Worm (Caenorhabditis elegans) whole organism, young adult: ENCODE data around the gene Y7A5A.8.

Experiments
- B0019.2 ChIP-seq: fragments of 200-800 bp; sonication (Bioruptor generic); conservative IDR thresholded peaks from 2 replicates; pipeline ENCODE4 v1.3.6; 2022; ENCODE audit warnings: missing genetic modification reagents, missing genetic modification characterization, missing compliant biosample characterization
- B0035.1 ChIP-seq: sonication (generic microtip); optimal IDR thresholded peaks from 2 replicates; lab custom pipeline; 2016; ENCODE audit warnings: missing genetic modification characterization, mild to moderate bottlenecking, missing compliant biosample characterization, missing genotype, missing genetic modification reagents
- B0261.1 ChIP-seq: sonication (generic microtip); optimal IDR thresholded peaks from 2 replicates; lab custom pipeline; 2016; ENCODE audit warnings: mild to moderate bottlenecking, missing genetic modification characterization, moderate library complexity, missing compliant biosample characterization
- Y53F4B.3 ChIP-seq: fragments of 200-800 bp; sonication (Bioruptor generic); IDR thresholded peaks from 2 replicates; pipeline ENCODE4 v1.3.6; 2022; ENCODE audit warnings: missing genetic modification reagents, missing genetic modification characterization, missing compliant biosample characterization
- Y56A3A.18 ChIP-seq: fragments of 200-800 bp; sonication (Bioruptor generic); IDR thresholded peaks from 2 replicates; pipeline ENCODE4 v1.3.6; 2022; ENCODE audit warnings: missing genetic modification reagents, missing genetic modification characterization, missing compliant biosample characterization
- akir-1 ChIP-seq: fragments of 200-800 bp; sonication (Bioruptor generic); optimal IDR thresholded peaks from 2 replicates; lab custom pipeline; 2018; ENCODE audit warnings: mild to moderate bottlenecking, missing genetic modification characterization, moderate library complexity, missing compliant biosample characterization
- atf-7 ChIP-seq: sonication (generic microtip); optimal IDR thresholded peaks from 2 replicates; lab custom pipeline; 2017; ENCODE audit warnings: mild to moderate bottlenecking, missing genetic modification characterization, missing compliant biosample characterization
- athp-1 ChIP-seq: sonication (generic microtip); optimal IDR thresholded peaks from 2 replicates; lab custom pipeline; 2017; ENCODE audit warnings: mild to moderate bottlenecking, missing genetic modification characterization, missing compliant biosample characterization
- ceh-100 ChIP-seq: fragments of 200-800 bp; sonication (Bioruptor generic); IDR thresholded peaks from 2 replicates; pipeline ENCODE4 v1.3.6; 2022; ENCODE audit warnings: missing genetic modification reagents, missing genetic modification characterization, missing compliant biosample characterization
- ceh-27 ChIP-seq: fragments of 200-800 bp; sonication (Bioruptor generic); optimal IDR thresholded peaks from 2 replicates; lab custom pipeline; 2018; ENCODE audit warnings: mild to moderate bottlenecking, missing genetic modification characterization, moderate library complexity, missing compliant biosample characterization
- ceh-40 ChIP-seq: fragments of 200-800 bp; sonication (Bioruptor generic); IDR thresholded peaks from 2 replicates; pipeline ENCODE4 v1.3.6; 2022; ENCODE audit warnings: missing genetic modification characterization, missing compliant biosample characterization
- ceh-58 ChIP-seq: fragments of 200-800 bp; sonication (Bioruptor generic); IDR thresholded peaks from 2 replicates; pipeline ENCODE4 v1.3.6; 2022; ENCODE audit warnings: missing genetic modification characterization, missing compliant biosample characterization
- dox-1 ChIP-seq: fragments of 200-800 bp; sonication (Bioruptor generic); IDR thresholded peaks from 2 replicates; pipeline ENCODE4 v1.3.6; 2022; ENCODE audit warnings: missing genetic modification reagents, missing genetic modification characterization, missing compliant biosample characterization
- dpff-1 ChIP-seq: sonication (generic microtip); optimal IDR thresholded peaks from 2 replicates; lab custom pipeline; 2017; ENCODE audit warnings: mild to moderate bottlenecking, missing genetic modification characterization, missing compliant biosample characterization
- efl-1 ChIP-seq: fragments of 150-350 bp; optimal IDR thresholded peaks from 2 replicates; lab custom pipeline; 2014; ENCODE audit warnings: missing biosample characterization, missing genetic modification reagents, missing genetic modification characterization
- egl-18 ChIP-seq: fragments of 200-800 bp; sonication (Bioruptor generic); IDR thresholded peaks from 2 replicates; pipeline ENCODE4 v1.3.6; 2022; ENCODE audit warnings: missing genetic modification reagents, missing genetic modification characterization, missing compliant biosample characterization
- egrh-3 ChIP-seq: fragments of 200-800 bp; sonication (Bioruptor generic); IDR thresholded peaks from 2 replicates; pipeline ENCODE4 v1.3.6; 2022; ENCODE audit warnings: missing genetic modification reagents, missing genetic modification characterization, missing compliant biosample characterization
- hmg-20 ChIP-seq: fragments of 200-800 bp; sonication (Bioruptor generic); IDR thresholded peaks from 2 replicates; pipeline ENCODE4 v1.3.6; 2022; ENCODE audit warnings: missing genetic modification reagents, missing genetic modification characterization, missing compliant biosample characterization
- lin-54 ChIP-seq: fragments of 200-800 bp; sonication (Bioruptor generic); optimal IDR thresholded peaks from 2 replicates; lab custom pipeline; 2018; ENCODE audit warnings: mild to moderate bottlenecking, missing genetic modification characterization, missing compliant biosample characterization
- lir-1 ChIP-seq: fragments of 200-800 bp; sonication (Bioruptor generic); conservative IDR thresholded peaks from 2 replicates; pipeline ENCODE4 v1.3.6; 2022; ENCODE audit warnings: missing genetic modification reagents, missing genetic modification characterization, missing compliant biosample characterization
- lsy-27 ChIP-seq: sonication (generic microtip); optimal IDR thresholded peaks from 2 replicates; lab custom pipeline; 2017; ENCODE audit warnings: missing genetic modification characterization, mild to moderate bottlenecking, missing compliant biosample characterization, antibody characterized with exemption, missing genotype, borderline replicate concordance; ENCODE audit not compliant: insufficient read depth
- madf-3 ChIP-seq: fragments of 200-800 bp; sonication (Bioruptor generic); IDR thresholded peaks from 2 replicates; pipeline ENCODE4 v1.3.6; 2022; ENCODE audit warnings: missing genetic modification reagents, missing genetic modification characterization, missing compliant biosample characterization
- mes-4 ChIP-seq: sonication (generic microtip); optimal IDR thresholded peaks from 2 replicates; lab custom pipeline; 2016; ENCODE audit warnings: missing genotype, missing genetic modification characterization, missing compliant biosample characterization
- nfya-1 ChIP-seq: sonication (generic microtip); optimal IDR thresholded peaks from 2 replicates; lab custom pipeline; 2017; ENCODE audit warnings: antibody characterized with exemption, missing compliant biosample characterization, missing genetic modification characterization, borderline replicate concordance; ENCODE audit not compliant: insufficient read depth
- nhr-27 ChIP-seq: fragments of 200-800 bp; sonication (Bioruptor generic); optimal IDR thresholded peaks from 2 replicates; lab custom pipeline; 2018; ENCODE audit warnings: mild to moderate bottlenecking, missing genetic modification characterization, moderate library complexity, missing compliant biosample characterization
- pha-4 ChIP-seq: fragments of 150-350 bp; sonication (generic microtip); optimal IDR thresholded peaks from 2 replicates; lab custom pipeline; 2014; ENCODE audit warnings: missing biosample characterization, missing genetic modification reagents, missing genetic modification characterization
- rec-8 ChIP-seq, 2 experiments: sonication (generic microtip); optimal IDR thresholded peaks; 2 replicates each; lab custom pipeline; 2016; ENCODE audit warnings: mild to moderate bottlenecking in 2 of 2, missing genetic modification characterization in 2 of 2, missing genetic modification reagents in 2 of 2, missing genotype in 2 of 2, missing biosample characterization in 1 of 2, missing compliant biosample characterization in 1 of 2, moderate library complexity in 1 of 2
- repo-1 ChIP-seq: sonication (generic microtip); optimal IDR thresholded peaks from 2 replicates; lab custom pipeline; 2017; ENCODE audit warnings: mild to moderate bottlenecking, missing genetic modification characterization, missing compliant biosample characterization
- rpc-1 ChIP-seq, 2 experiments: fragments of 150-350 bp in 1 of 2; sonication (generic microtip) in 1 of 2; optimal IDR thresholded peaks; 2 replicates each; lab custom pipeline; 2014 to 2018; ENCODE audit warnings: missing biosample characterization in 1 of 2, missing genetic modification characterization in 1 of 2, missing genetic modification reagents in 1 of 2, missing genotype in 1 of 2
- sea-2 ChIP-seq: fragments of 200-800 bp; sonication (Bioruptor generic); IDR thresholded peaks from 2 replicates; pipeline ENCODE4 v1.3.6; 2022; ENCODE audit warnings: missing genetic modification characterization, missing compliant biosample characterization
- snpc-3.4 ChIP-seq: sonication (generic microtip); optimal IDR thresholded peaks from 2 replicates; lab custom pipeline; 2017; ENCODE audit warnings: missing genetic modification characterization, mild to moderate bottlenecking, missing compliant biosample characterization, antibody characterized with exemption, moderate library complexity, missing genotype, missing genetic modification reagents
- somi-1 ChIP-seq: fragments of 200-800 bp; sonication (Bioruptor generic); optimal IDR thresholded peaks from 2 replicates; lab custom pipeline; 2018; ENCODE audit warnings: mild to moderate bottlenecking, missing genetic modification characterization, missing compliant biosample characterization
- sptf-2 ChIP-seq: fragments of 200-800 bp; sonication (Bioruptor generic); optimal IDR thresholded peaks from 2 replicates; lab custom pipeline; 2018; ENCODE audit warnings: mild to moderate bottlenecking, missing genetic modification characterization, missing compliant biosample characterization
- unc-130 ChIP-seq: sonication (generic microtip); optimal IDR thresholded peaks from 2 replicates; lab custom pipeline; 2016; ENCODE audit warnings: missing genetic modification reagents, missing genetic modification characterization, missing compliant biosample characterization
- ztf-6 ChIP-seq: fragments of 200-800 bp; sonication (Bioruptor generic); IDR thresholded peaks from 2 replicates; pipeline ENCODE4 v1.3.6; 2022; ENCODE audit warnings: missing genetic modification reagents, missing genetic modification characterization, missing compliant biosample characterization

Y7A5A.8 gene

ce11 chrX:15814548-15814947 is 7.7 kb upstream of the Y7A5A.8 start:
- no peak for TF ChIP-seq efl-1 (GFP tag; lab: Kevin White, UChicago)
- TF ChIP-seq B0261.1 (tag; lab: Kevin White, UChicago), result no peak
- no peak for TF ChIP-seq ztf-6 (GFP tag; lab: Robert Waterston, UW)
- TF ChIP-seq dpff-1 (tag; lab: Kevin White, UChicago), result no peak

- TF ChIP-seq sptf-2 (GFP tag; lab: Kevin White, UChicago) (no peak), sea-2 (no peak), lin-54 (GFP tag; lab: Kevin White, UChicago) (no peak), somi-1 (GFP tag; lab: Kevin White, UChicago) (no peak), rpc-1 (optimal IDR thresholded peaks at IDR 0.05; lab: Kevin White, UChicago) (no peak), rpc-1 (tag; optimal IDR thresholded peaks at IDR 0.05; lab: Kevin White, UChicago) (no peak), pha-4 (tag; lab: Kevin White, UChicago) (no peak), ceh-58 (no peak), snpc-3.4 (no peak), Y56A3A.18 (GFP tag; lab: Robert Waterston, UW) (no peak), B0035.1 (tag; lab: Kevin White, UChicago) (no peak), Y53F4B.3 (GFP tag; lab: Robert Waterston, UW) (no peak), rec-8 (tag; optimal IDR thresholded peaks at IDR 0.05; lab: Kevin White, UChicago) (no peak), dox-1 (no peak), ceh-27 (GFP tag; lab: Kevin White, UChicago) (no peak), egrh-3 (GFP tag; lab: Robert Waterston, UW) (no peak), hmg-20 (GFP tag; lab: Robert Waterston, UW) (no peak)
- TF ChIP-seq, all 124 proteins: peak for 0
Measured at ce11 chrX:15826866-15827265, 4.6 kb downstream of the Y7A5A.8 start, which contains the start of gene Y7A5A.9. TSS of gene Y7A5A.9 (plus strand) at chrX:15827166.

DNA sequence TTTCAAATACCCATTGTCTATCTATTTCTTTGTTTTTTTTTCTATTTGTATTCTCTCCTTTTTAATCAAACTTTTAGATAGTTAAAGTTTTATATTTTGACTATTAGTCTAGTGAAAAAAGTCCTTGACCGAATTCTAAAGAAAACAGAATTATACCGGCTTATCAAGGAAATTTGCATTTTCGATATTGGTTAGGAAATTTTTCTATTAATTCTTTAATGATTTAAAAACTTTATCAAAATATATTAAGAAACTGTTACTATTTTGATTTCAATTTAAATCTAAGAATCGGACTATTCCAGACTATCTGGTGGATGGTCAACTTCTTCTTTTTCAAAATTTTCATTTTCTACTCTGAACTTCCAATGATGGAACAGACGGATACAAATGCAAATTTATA is 5.8 kb downstream of the Y7A5A.8 start, which contains the start of gene Y7A5A.20:
TSS of gene Y7A5A.20 (plus strand) at position 301 of the 400 bp plus-strand sequence.
- TF ChIP-seq lir-1 (GFP tag; lab: Robert Waterston, UW) (no peak), repo-1 (tag; lab: Kevin White, UChicago) (no peak), B0261.1 (tag; lab: Kevin White, UChicago) (no peak), nhr-27 (no peak), lsy-27 (tag; lab: Kevin White, UChicago) (no peak), ceh-100 (no peak), unc-130 (no peak), mes-4 (no peak), madf-3 (GFP tag; lab: Robert Waterston, UW) (no peak), hmg-20 (GFP tag; lab: Robert Waterston, UW) (no peak), athp-1 (tag; lab: Kevin White, UChicago) (no peak), dox-1 (no peak), B0019.2 (GFP tag; lab: Robert Waterston, UW) (no peak), nfya-1 (tag; lab: Kevin White, UChicago) (no peak), akir-1 (GFP tag; lab: Kevin White, UChicago) (no peak), atf-7 (tag; lab: Kevin White, UChicago) (no peak), egl-18 (GFP tag; lab: Robert Waterston, UW) (no peak), ceh-40 (GFP tag; lab: Robert Waterston, UW) (no peak), B0035.1 (tag; lab: Kevin White, UChicago) (no peak)
- TF ChIP-seq, all 124 proteins: peak for 0
